Worm (Caenorhabditis elegans) whole organism, dauer: Measurements from ENCODE around the gene F56B3.6.
"Not testable (repeated sequence)": the region's sequence is repeated elsewhere in the genome, so short reads cannot be mapped to it uniquely, and the experiment has no call there.

Experiments
- unc-62 ChIP-seq: sonication (generic microtip); optimal IDR thresholded peaks from 2 replicates; lab custom pipeline; 2017; ENCODE audit warnings: missing biosample characterization, missing genetic modification reagents, missing genetic modification characterization

Gene F56B3.6

ce11 chrIV:787755-788154 is at the start of gene F56B3.6:
F56B3.6 (plus strand) TSS chrIV:788055.
- TF ChIP-seq unc-62 (GFP tag; lab: Kevin White, UChicago), result no peak

ce11 chrIV:740674-741073 is 47.2 kb upstream of the F56B3.6 start:
- no peak for TF ChIP-seq unc-62 (GFP tag; lab: Kevin White, UChicago)

- TF ChIP-seq unc-62 (GFP tag; lab: Kevin White, UChicago), result no peak
Observed at ce11 chrIV:741831-742230, 46.0 kb upstream of the F56B3.6 start.

ce11 chrIV:746333-746732 is 41.5 kb upstream of the F56B3.6 start:
- TF ChIP-seq unc-62 (GFP tag; lab: Kevin White, UChicago), result no peak

- TF ChIP-seq unc-62 (GFP tag; lab: Kevin White, UChicago), result no peak
Observed at ce11 chrIV:749557-749956, 38.3 kb upstream of the F56B3.6 start.

- TF ChIP-seq unc-62 (GFP tag; lab: Kevin White, UChicago), result no peak
Observed at ce11 chrIV:754357-754972, 33.4 kb upstream of the F56B3.6 start.

ce11 chrIV:756421-756820 is 31.4 kb upstream of the F56B3.6 start, which contains the start of gene srt-23:
srt-23 (plus strand) TSS chrIV:756721.
- TF ChIP-seq unc-62 (GFP tag; lab: Kevin White, UChicago), result no peak

ce11 chrIV:756956-757355 is 30.9 kb upstream of the F56B3.6 start:
- TF ChIP-seq unc-62 (GFP tag; lab: Kevin White, UChicago), result no peak

- TF ChIP-seq unc-62 (GFP tag; lab: Kevin White, UChicago), result no peak
Observed at ce11 chrIV:757548-757947, 30.3 kb upstream of the F56B3.6 start.

- no peak for TF ChIP-seq unc-62 (GFP tag; lab: Kevin White, UChicago)
Observed at ce11 chrIV:760267-760666, 27.6 kb upstream of the F56B3.6 start, which contains the start of gene gst-40. gst-40 (plus strand) TSS chrIV:760502.

- no peak for TF ChIP-seq unc-62 (GFP tag; lab: Kevin White, UChicago)
Observed at ce11 chrIV:762016-762459, 25.8 kb upstream of the F56B3.6 start.

ce11 chrIV:762486-763376 is 25.1 kb upstream of the F56B3.6 start:
- TF ChIP-seq unc-62 (GFP tag; lab: Kevin White, UChicago), result no peak

ce11 chrIV:763377-764063 is 24.3 kb upstream of the F56B3.6 start, which contains the start of gene col-103:
col-103 (minus strand) TSS chrIV:763678.
- TF ChIP-seq unc-62 (GFP tag; lab: Kevin White, UChicago), result no peak

- no peak for TF ChIP-seq unc-62 (GFP tag; lab: Kevin White, UChicago)
Observed at ce11 chrIV:768312-768711, 19.5 kb upstream of the F56B3.6 start, which contains the start of gene F56B3.2. F56B3.2 (minus strand) TSS chrIV:768584.

- not testable (repeated sequence) for TF ChIP-seq unc-62 (GFP tag; lab: Kevin White, UChicago)
Observed at ce11 chrIV:771061-771460, 16.8 kb upstream of the F56B3.6 start, which contains the start of gene F56B3.9. F56B3.9 (plus strand) TSS chrIV:771361.

ce11 chrIV:772931-773330 is 14.9 kb upstream of the F56B3.6 start, which contains the start of gene mrpl-2:
mrpl-2 (plus strand) TSS chrIV:773237.
- TF ChIP-seq unc-62 (GFP tag; lab: Kevin White, UChicago), result no peak
